Worm (Caenorhabditis elegans): ENCODE measurements around the gene C25F9.15.

C25F9.15 gene

DNA sequence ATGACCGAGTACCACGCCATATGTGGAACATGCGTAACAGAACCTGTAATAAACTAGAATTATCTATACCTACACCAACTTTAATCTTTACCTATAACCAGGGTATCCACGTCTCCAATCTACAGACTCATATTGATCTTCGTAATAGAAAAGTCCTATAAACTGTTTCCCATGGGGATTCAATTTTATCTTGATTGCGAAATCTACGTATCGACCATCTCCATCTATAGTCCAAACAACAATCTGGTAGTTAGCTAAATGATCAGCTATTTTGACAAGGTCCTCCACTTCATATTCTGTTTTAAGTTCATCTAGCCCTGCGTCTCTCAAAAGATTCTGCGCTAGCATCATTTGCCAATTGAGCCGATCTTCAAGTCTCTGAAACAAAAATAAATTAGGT is 11.7 kb downstream of the C25F9.15 start:
- TF ChIP-seq rnt-1 (tag; optimal IDR thresholded peaks at IDR 0.05) (peak; percentile 80), ztf-16 (tag; optimal IDR thresholded peaks at IDR 0.05) (no peak)

DNA sequence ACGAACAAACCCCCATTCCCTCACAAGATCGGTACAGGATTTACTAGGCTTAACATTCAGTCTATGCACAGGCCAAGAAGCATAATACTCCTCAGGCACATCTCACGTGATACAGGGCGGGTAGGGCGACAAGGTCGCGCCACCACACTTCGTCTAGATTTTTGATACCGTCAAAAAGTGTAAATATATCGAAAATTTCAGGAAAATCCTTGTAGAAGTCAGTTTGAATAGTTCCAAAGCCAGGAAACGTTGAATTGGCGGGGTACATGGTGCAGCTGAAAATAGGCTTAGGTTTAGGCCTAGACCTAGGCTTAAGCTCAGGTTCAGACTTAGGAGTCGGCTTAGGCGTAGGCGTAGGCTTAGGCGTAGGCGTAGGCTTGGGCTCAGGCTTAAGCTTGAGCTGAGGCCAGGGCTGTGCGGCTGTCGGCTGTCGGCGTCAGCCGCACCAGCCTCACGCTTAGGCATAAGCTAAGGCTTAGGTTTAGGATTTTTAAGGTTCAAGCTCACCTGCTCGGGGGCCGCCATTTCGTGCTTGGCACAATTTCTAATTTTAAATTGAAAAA is 12.5 kb downstream of the C25F9.15 start:
- TF ChIP-seq ref-2 (tag; optimal IDR thresholded peaks at IDR 0.05) (no peak), ceh-22 (tag; optimal IDR thresholded peaks at IDR 0.05) (no peak), K09A11.1 (tag; optimal IDR thresholded peaks at IDR 0.05; ENCODE audit: insufficient read depth) (no peak), C38D4.7 (GFP tag; optimal IDR thresholded peaks at IDR 0.05) (peak; percentile 45), pqm-1 (tag; optimal IDR thresholded peaks at IDR 0.05) (no peak), eyg-1 (tag; optimal IDR thresholded peaks at IDR 0.05) (no peak), ceh-31 (tag; optimal IDR thresholded peaks at IDR 0.05) (no peak), pros-1 (tag; optimal IDR thresholded peaks at IDR 0.05) (no peak), dmd-4 (tag; optimal IDR thresholded peaks at IDR 0.05; ENCODE audit: borderline replicate concordance) (no peak), elt-4 (tag; optimal IDR thresholded peaks at IDR 0.05) (no peak), zip-5 (tag; optimal IDR thresholded peaks at IDR 0.05) (no peak), hlh-13 (GFP tag; optimal IDR thresholded peaks at IDR 0.05) (no peak), gmeb-2 (tag; optimal IDR thresholded peaks at IDR 0.05) (peak; percentile 23), lim-6 (tag; optimal IDR thresholded peaks at IDR 0.05) (no peak), hlh-30 (tag; optimal IDR thresholded peaks at IDR 0.05; ENCODE audit: insufficient read depth) (peak; percentile 7), ama-1 (optimal IDR thresholded peaks at IDR 0.05) (no peak), hlh-8 (tag; optimal IDR thresholded peaks at IDR 0.05) (no peak), hlh-6 (tag; optimal IDR thresholded peaks at IDR 0.05) (no peak), ceh-24 (tag; optimal IDR thresholded peaks at IDR 0.05) (no peak), ets-4 (tag; optimal IDR thresholded peaks at IDR 0.05) (no peak), pag-3 (tag; optimal IDR thresholded peaks at IDR 0.05; ENCODE audit: borderline replicate concordance) (no peak), ceh-45 (GFP tag; IDR thresholded peaks at IDR 0.05) (no peak), lin-11 (tag; optimal IDR thresholded peaks at IDR 0.05) (no peak), npax-4 (tag; optimal IDR thresholded peaks at IDR 0.05) (no peak), rnt-1 (tag; optimal IDR thresholded peaks at IDR 0.05) (no peak), pat-9 (tag; optimal IDR thresholded peaks at IDR 0.05) (no peak), unc-86 (tag; optimal IDR thresholded peaks at IDR 0.05) (no peak), fkh-10 (GFP tag; optimal IDR thresholded peaks at IDR 0.05) (no peak), mec-3 (tag; optimal IDR thresholded peaks at IDR 0.05; ENCODE audit: borderline replicate concordance) (no peak), C08G9.2 (tag; optimal IDR thresholded peaks at IDR 0.05) (peak; percentile 21), nhr-232 (tag; optimal IDR thresholded peaks at IDR 0.05) (no peak), ceh-9 (tag; optimal IDR thresholded peaks at IDR 0.05) (no peak), ttx-3 (tag; optimal IDR thresholded peaks at IDR 0.05) (no peak)

DNA sequence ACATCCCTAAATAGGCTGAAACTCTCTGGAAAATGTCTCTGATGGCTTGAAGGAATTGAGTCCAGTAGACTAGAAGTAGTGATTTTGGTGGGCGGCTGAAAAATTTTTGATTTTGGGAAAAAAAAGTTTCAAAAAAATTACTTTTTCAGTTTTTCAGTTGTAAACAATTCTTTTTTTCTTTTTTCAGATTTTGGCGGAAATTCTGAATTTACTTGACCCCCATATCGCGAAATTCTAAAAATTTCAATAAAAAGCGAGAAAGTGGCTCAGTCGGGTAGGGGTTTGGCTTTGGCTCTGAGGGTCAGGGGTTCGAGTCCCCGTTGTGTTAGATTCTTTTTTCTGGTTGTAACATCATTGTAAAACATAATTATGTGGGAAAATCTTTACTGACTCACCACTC is 13.1 kb downstream of the C25F9.15 start, which contains the start of gene srw-85:
TSS of gene srw-85 (minus strand) at position 101 of the 400 bp plus-strand sequence.
- TF ChIP-seq nhr-11 (tag; optimal IDR thresholded peaks at IDR 0.05) (no peak), hlh-30 (tag; optimal IDR thresholded peaks at IDR 0.05; ENCODE audit: insufficient read depth) (no peak), fkh-10 (GFP tag; optimal IDR thresholded peaks at IDR 0.05) (no peak), hlh-8 (tag; optimal IDR thresholded peaks at IDR 0.05) (no peak), ceh-6 (GFP tag; optimal IDR thresholded peaks at IDR 0.05) (no peak), ceh-14 (tag; optimal IDR thresholded peaks at IDR 0.05) (no peak), nhr-232 (tag; optimal IDR thresholded peaks at IDR 0.05) (no peak), K02D7.2 (tag; optimal IDR thresholded peaks at IDR 0.05) (no peak), unc-3 (GFP tag; conservative IDR thresholded peaks at IDR 0.05) (no peak), unc-3 (tag; optimal IDR thresholded peaks at IDR 0.05) (no peak), syd-9 (tag; optimal IDR thresholded peaks at IDR 0.05) (no peak), sox-2 (GFP tag; IDR thresholded peaks at IDR 0.05) (no peak), dmd-4 (tag; optimal IDR thresholded peaks at IDR 0.05; ENCODE audit: borderline replicate concordance) (no peak), eyg-1 (tag; optimal IDR thresholded peaks at IDR 0.05) (no peak), fax-1 (tag; optimal IDR thresholded peaks at IDR 0.05) (no peak), T23F11.4 (GFP tag; optimal IDR thresholded peaks at IDR 0.05) (no peak), unc-42 (tag; optimal IDR thresholded peaks at IDR 0.05) (no peak), ceh-34 (tag; optimal IDR thresholded peaks at IDR 0.05) (no peak)

Data from whole organism, late embryonic.